Fruit fly (Drosophila melanogaster): ENCODE results near the gene Alg14.

Alg14 gene

dm6 chrX:15482236-15482660 is 10.3 kb downstream of the Alg14 start, which contains the start of gene CG6340 (continued):
- peak; percentile 66 for TF ChIP-seq unc-4 (GFP tag; IDR thresholded peaks at IDR 0.05; ENCODE audit: partially characterized antibody)
- TF ChIP-seq lmd (GFP tag; IDR thresholded peaks at IDR 0.05): no peak
- TF ChIP-seq knrl (GFP tag; IDR thresholded peaks at IDR 0.05; ENCODE audit: partially characterized antibody): peak; percentile 78
- no peak for TF ChIP-seq CG11723 (GFP tag; optimal IDR thresholded peaks at IDR 0.05)
- TF ChIP-seq CG6689 (GFP tag; IDR thresholded peaks at IDR 0.05): no peak
- TF ChIP-seq CG7271 (tag; optimal IDR thresholded peaks at IDR 0.05): no peak
- peak; percentile 55 for TF ChIP-seq sna (GFP tag; IDR thresholded peaks at IDR 0.05; ENCODE audit: partially characterized antibody)
- TF ChIP-seq dysf (GFP tag; IDR thresholded peaks at IDR 0.05): no peak
- TF ChIP-seq Med (GFP tag): peak; percentile 50
- no peak for TF ChIP-seq chn (GFP tag; optimal IDR thresholded peaks at IDR 0.05)
- TF ChIP-seq Sox100B (GFP tag; optimal IDR thresholded peaks at IDR 0.05): no peak
- TF ChIP-seq Antp (GFP tag; optimal IDR thresholded peaks at IDR 0.05): no peak
- TF ChIP-seq Hsf (GFP tag; optimal IDR thresholded peaks at IDR 0.05): no peak
- peak; percentile 75; the same call in 1 of the 4 replicates for TF ChIP-seq chinmo (GFP tag; IDR thresholded peaks at IDR 0.05; ENCODE audit: partially characterized antibody)
- TF ChIP-seq stc (GFP tag; IDR thresholded peaks at IDR 0.05): no peak
- TF ChIP-seq Fer1 (GFP tag; optimal IDR thresholded peaks at IDR 0.05): no peak
- no peak for TF ChIP-seq CG13775 (GFP tag; optimal IDR thresholded peaks at IDR 0.05)
- no peak for TF ChIP-seq az2 (GFP tag; optimal IDR thresholded peaks at IDR 0.05)
- no peak for TF ChIP-seq CG18619 (GFP tag; optimal IDR thresholded peaks at IDR 0.05)
- no peak for TF ChIP-seq Sox102F (GFP tag; optimal IDR thresholded peaks at IDR 0.05)
- no peak for TF ChIP-seq CG4707 (GFP tag; optimal IDR thresholded peaks at IDR 0.05)
- TF ChIP-seq CG12391 (tag; optimal IDR thresholded peaks at IDR 0.05): no peak
- peak; percentile 1 for TF ChIP-seq CG15601 (tag; optimal IDR thresholded peaks at IDR 0.05)
- TF ChIP-seq CG14441 (GFP tag; IDR thresholded peaks at IDR 0.05): no peak
- 0 out of 3 replicates have a peak, but pooled peaks have one; percentile 53 for TF ChIP-seq CG14860 (GFP tag; IDR thresholded peaks at IDR 0.05; ENCODE audit: partially characterized antibody)
- TF ChIP-seq CG4820 (GFP tag; optimal IDR thresholded peaks at IDR 0.05): no peak
- no peak for TF ChIP-seq chm (GFP tag; IDR thresholded peaks at IDR 0.05)
- no peak for TF ChIP-seq psq (GFP tag; optimal IDR thresholded peaks at IDR 0.05)
- TF ChIP-seq tll (GFP tag; optimal IDR thresholded peaks at IDR 0.05): no peak
- TF ChIP-seq Blimp-1 (GFP tag; optimal IDR thresholded peaks at IDR 0.05): no peak
- no peak for TF ChIP-seq CG10565 (GFP tag; optimal IDR thresholded peaks at IDR 0.05)
- TF ChIP-seq luna (GFP tag; optimal IDR thresholded peaks at IDR 0.05): no peak
- TF ChIP-seq Atf6 (GFP tag; IDR thresholded peaks at IDR 0.05): no peak
- TF ChIP-seq sob (GFP tag; IDR thresholded peaks at IDR 0.05): no peak
- TF ChIP-seq H2.0 (GFP tag; IDR thresholded peaks at IDR 0.05): no peak
- no peak for TF ChIP-seq CG5245 (GFP tag; optimal IDR thresholded peaks at IDR 0.05)
- no peak for TF ChIP-seq Mes4 (GFP tag; optimal IDR thresholded peaks at IDR 0.05)
- TF ChIP-seq CG2712 (tag; optimal IDR thresholded peaks at IDR 0.05): peak; percentile 10
- TF ChIP-seq Hey (tag; optimal IDR thresholded peaks at IDR 0.05): no peak
- TF ChIP-seq esg (GFP tag; conservative IDR thresholded peaks at IDR 0.05): no peak
- TF ChIP-seq Usf (GFP tag; optimal IDR thresholded peaks at IDR 0.05): no peak
- peak; percentile 21 for TF ChIP-seq CG4617 (GFP tag; optimal IDR thresholded peaks at IDR 0.05; ENCODE audit: borderline replicate concordance)
- no peak for TF ChIP-seq CG2875 (GFP tag; optimal IDR thresholded peaks at IDR 0.05)
- TF ChIP-seq jumu (GFP tag; optimal IDR thresholded peaks at IDR 0.05): no peak
- no peak for TF ChIP-seq NfI (GFP tag; optimal IDR thresholded peaks at IDR 0.05)
- TF ChIP-seq Ravus (GFP tag; IDR thresholded peaks at IDR 0.05): no peak
- no peak for TF ChIP-seq ken (GFP tag; IDR thresholded peaks at IDR 0.05)
- TF ChIP-seq Ets65A (GFP tag): no peak
- TF ChIP-seq row (GFP tag; IDR thresholded peaks at IDR 0.05): 0 out of 3 replicates have a peak, but pooled peaks have one; percentile 13
- no peak for TF ChIP-seq ind (GFP tag; optimal IDR thresholded peaks at IDR 0.05)
- TF ChIP-seq CoRest (tag; optimal IDR thresholded peaks at IDR 0.05): peak; percentile 20
